Worm (Caenorhabditis elegans) whole organism, L1 larva: ENCODE measurements around the gene ptr-8.

Source experiments
- C04F5.9 ChIP-seq: sonication (generic microtip); optimal IDR thresholded peaks from 2 replicates; lab custom pipeline; 2016; ENCODE audit warnings: missing genetic modification characterization, missing compliant biosample characterization
- C16A3.4 ChIP-seq: fragments of 150-350 bp; optimal IDR thresholded peaks from 2 replicates; lab custom pipeline; 2014; ENCODE audit warnings: missing biosample characterization, missing genetic modification characterization
- C34B4.2 ChIP-seq: sonication (generic microtip); optimal IDR thresholded peaks from 2 replicates; lab custom pipeline; 2017; ENCODE audit warnings: mild to moderate bottlenecking, missing genetic modification characterization, missing compliant biosample characterization
- F16B12.6 ChIP-seq: fragments of 150-350 bp; optimal IDR thresholded peaks from 2 replicates; lab custom pipeline; 2014; ENCODE audit warnings: missing biosample characterization, missing genetic modification characterization
- Y116A8C.19 ChIP-seq: sonication (generic microtip); optimal IDR thresholded peaks from 2 replicates; lab custom pipeline; 2016; ENCODE audit warnings: missing compliant biosample characterization, missing genetic modification characterization, borderline replicate concordance
- blmp-1 ChIP-seq: fragments of 150-350 bp; optimal IDR thresholded peaks from 2 replicates; lab custom pipeline; 2014; ENCODE audit warnings: missing biosample characterization, missing genetic modification characterization
- ceh-8 ChIP-seq: fragments of 200-800 bp; sonication (Bioruptor generic); optimal IDR thresholded peaks from 2 replicates; lab custom pipeline; 2018; ENCODE audit warnings: mild to moderate bottlenecking, missing genetic modification characterization, moderate library complexity, missing compliant biosample characterization
- ceh-88 ChIP-seq: fragments of 200-800 bp; sonication (Bioruptor generic); IDR thresholded peaks from 2 replicates; pipeline ENCODE4 v1.3.6; 2022; ENCODE audit warnings: missing genetic modification characterization, missing compliant biosample characterization
- ceh-90 ChIP-seq: sonication (generic microtip); optimal IDR thresholded peaks from 2 replicates; lab custom pipeline; 2016; ENCODE audit warnings: missing genetic modification characterization, missing compliant biosample characterization
- dpl-1 ChIP-seq, 3 experiments: fragments of 150-350 bp in 2 of 3; sonication (generic microtip) in 1 of 3; optimal IDR thresholded peaks; 2 replicates each; lab custom pipeline; 2014 to 2017; ENCODE audit warnings: missing biosample characterization in 3 of 3, missing genetic modification characterization in 3 of 3, missing genetic modification reagents in 3 of 3
- efl-1 ChIP-seq, 4 experiments: fragments of 150-350 bp; optimal IDR thresholded peaks in 3 of 4; peaks in 1 of 4; 1 replicate in 1 of 4; 2 replicates in 3 of 4; lab custom pipeline; 2014; ENCODE audit warnings: missing biosample characterization in 2 of 4, missing genetic modification characterization in 2 of 4, missing genetic modification reagents in 2 of 4
- efl-3 ChIP-seq: fragments of 200-800 bp; sonication (Bioruptor generic); optimal IDR thresholded peaks from 2 replicates; lab custom pipeline; 2018; ENCODE audit warnings: mild to moderate bottlenecking, missing genetic modification characterization, missing compliant biosample characterization
- egl-13 ChIP-seq: sonication (generic microtip); optimal IDR thresholded peaks from 2 replicates; lab custom pipeline; 2016; ENCODE audit warnings: missing genotype, missing genetic modification reagents, missing genetic modification characterization, missing compliant biosample characterization
- elt-2 ChIP-seq: sonication (generic microtip); optimal IDR thresholded peaks from 2 replicates; lab custom pipeline; 2016; ENCODE audit warnings: missing genetic modification characterization, mild to moderate bottlenecking, inconsistent platforms, missing compliant biosample characterization, missing genetic modification reagents
- elt-3 ChIP-seq, 6 experiments: fragments of 150-350 bp in 1 of 6; sonication (generic microtip); optimal IDR thresholded peaks; 2 replicates each; lab custom pipeline; 2017 to 2018; ENCODE audit warnings: missing biosample characterization in 6 of 6, missing genetic modification characterization in 6 of 6, inconsistent platforms in 1 of 6
- grh-1 ChIP-seq: fragments of 200-800 bp; sonication (Bioruptor generic); IDR thresholded peaks from 2 replicates; pipeline ENCODE4 v1.3.6; 2022; ENCODE audit warnings: missing genetic modification reagents, missing genetic modification characterization, missing compliant biosample characterization
- hlh-17 ChIP-seq: fragments of 200-800 bp; sonication (Bioruptor generic); optimal IDR thresholded peaks from 2 replicates; lab custom pipeline; 2018; ENCODE audit warnings: missing genetic modification characterization, mild to moderate bottlenecking, missing compliant biosample characterization, moderate library complexity, borderline replicate concordance
- hlh-4 ChIP-seq: sonication (generic microtip); optimal IDR thresholded peaks from 2 replicates; lab custom pipeline; 2016; ENCODE audit warnings: mild to moderate bottlenecking, missing genetic modification characterization, missing compliant biosample characterization
- irx-1 ChIP-seq: sonication (generic microtip); optimal IDR thresholded peaks from 2 replicates; lab custom pipeline; 2016; ENCODE audit warnings: missing genetic modification characterization, missing compliant biosample characterization
- lin-13 ChIP-seq: fragments of 150-350 bp; optimal IDR thresholded peaks from 2 replicates; lab custom pipeline; 2014; ENCODE audit warnings: missing biosample characterization, missing genetic modification reagents, missing genetic modification characterization
- lin-14 ChIP-seq: fragments of 200-800 bp; sonication (Bioruptor generic); optimal IDR thresholded peaks from 2 replicates; lab custom pipeline; 2018; ENCODE audit warnings: mild to moderate bottlenecking, missing genetic modification characterization, moderate library complexity, missing compliant biosample characterization
- lin-35 ChIP-seq, 2 experiments: fragments of 150-350 bp; optimal IDR thresholded peaks; 2 replicates each; lab custom pipeline; 2014; ENCODE audit warnings: missing biosample characterization in 2 of 2, missing genetic modification characterization in 2 of 2, missing genetic modification reagents in 2 of 2
- lin-39 ChIP-seq: fragments of 150-350 bp; optimal IDR thresholded peaks from 2 replicates; lab custom pipeline; 2014; ENCODE audit warnings: missing biosample characterization, missing genetic modification reagents, missing genetic modification characterization
- lir-3 ChIP-seq: sonication (generic microtip); optimal IDR thresholded peaks from 2 replicates; lab custom pipeline; 2016; ENCODE audit warnings: mild to moderate bottlenecking, missing genetic modification characterization, moderate library complexity, missing compliant biosample characterization; ENCODE audit not compliant: poor library complexity
- lsy-2 ChIP-seq, 2 experiments: fragments of 150-350 bp; optimal IDR thresholded peaks; 2 replicates each; lab custom pipeline; 2014; ENCODE audit warnings: missing biosample characterization in 2 of 2, missing genetic modification characterization in 2 of 2
- mab-9 ChIP-seq: fragments of 200-800 bp; sonication (Bioruptor generic); IDR thresholded peaks from 2 replicates; pipeline ENCODE4 v1.3.6; 2022; ENCODE audit warnings: missing genetic modification reagents, missing genetic modification characterization, missing compliant biosample characterization
- mdl-1 ChIP-seq, 2 experiments: fragments of 150-350 bp; optimal IDR thresholded peaks; 2 replicates each; lab custom pipeline; 2014 to 2017; ENCODE audit warnings: missing biosample characterization in 2 of 2, missing genetic modification characterization in 2 of 2, inconsistent platforms in 1 of 2
- nhr-11 ChIP-seq: fragments of 150-350 bp; optimal IDR thresholded peaks from 2 replicates; lab custom pipeline; 2014; ENCODE audit warnings: missing biosample characterization, missing genetic modification characterization
- nhr-20 ChIP-seq: sonication (generic microtip); optimal IDR thresholded peaks from 2 replicates; lab custom pipeline; 2016; ENCODE audit warnings: mild to moderate bottlenecking, missing genetic modification characterization, missing compliant biosample characterization
- nhr-237 ChIP-seq: fragments of 150-350 bp; optimal IDR thresholded peaks from 2 replicates; lab custom pipeline; 2014; ENCODE audit warnings: missing biosample characterization, missing genetic modification characterization
- nhr-71 ChIP-seq: sonication (generic microtip); optimal IDR thresholded peaks from 2 replicates; lab custom pipeline; 2016; ENCODE audit warnings: mild to moderate bottlenecking, missing genetic modification characterization, moderate library complexity, missing compliant biosample characterization
- nhr-77 ChIP-seq: fragments of 150-350 bp; optimal IDR thresholded peaks from 2 replicates; lab custom pipeline; 2014; ENCODE audit warnings: missing biosample characterization, missing genetic modification characterization
- nhr-85 ChIP-seq: sonication (generic microtip); peaks from one replicate; lab custom pipeline; 2016; ENCODE audit warnings: missing genetic modification characterization, inconsistent platforms, missing compliant biosample characterization
- nhr-90 ChIP-seq: sonication (generic microtip); optimal IDR thresholded peaks from 2 replicates; lab custom pipeline; 2016; ENCODE audit warnings: mild to moderate bottlenecking, missing genetic modification characterization, missing compliant biosample characterization; ENCODE audit not compliant: poor library complexity
- pag-3 ChIP-seq: sonication (generic microtip); optimal IDR thresholded peaks from 2 replicates; lab custom pipeline; 2017; ENCODE audit warnings: missing genetic modification characterization, mild to moderate bottlenecking, missing compliant biosample characterization, antibody characterized with exemption, borderline replicate concordance; ENCODE audit not compliant: insufficient read depth
- pax-3 ChIP-seq: fragments of 200-800 bp; sonication (Bioruptor generic); optimal IDR thresholded peaks from 2 replicates; lab custom pipeline; 2018; ENCODE audit warnings: mild to moderate bottlenecking, missing genetic modification characterization, moderate library complexity, missing compliant biosample characterization
- pqm-1 ChIP-seq: sonication (generic microtip); optimal IDR thresholded peaks from 3 replicates; lab custom pipeline; 2017; ENCODE audit warnings: missing biosample characterization, missing genetic modification characterization
- rnt-1 ChIP-seq: sonication (generic microtip); optimal IDR thresholded peaks from 2 replicates; lab custom pipeline; 2016; ENCODE audit warnings: mild to moderate bottlenecking, missing genetic modification characterization, moderate library complexity, missing compliant biosample characterization
- skn-1 ChIP-seq: fragments of 150-350 bp; optimal IDR thresholded peaks from 2 replicates; lab custom pipeline; 2014; ENCODE audit warnings: missing biosample characterization, missing genetic modification characterization
- snu-23 ChIP-seq: sonication (generic microtip); optimal IDR thresholded peaks from 2 replicates; lab custom pipeline; 2016; ENCODE audit warnings: missing genetic modification characterization, missing compliant biosample characterization
- sup-37 ChIP-seq: fragments of 200-800 bp; sonication (Bioruptor generic); optimal IDR thresholded peaks from 2 replicates; lab custom pipeline; 2018; ENCODE audit warnings: mild to moderate bottlenecking, missing genetic modification characterization, missing compliant biosample characterization
- tbx-2 ChIP-seq: sonication (generic microtip); optimal IDR thresholded peaks from 2 replicates; lab custom pipeline; 2016; ENCODE audit warnings: missing genetic modification characterization, missing compliant biosample characterization
- tlp-1 ChIP-seq: fragments of 150-350 bp; optimal IDR thresholded peaks from 2 replicates; lab custom pipeline; 2014; ENCODE audit warnings: missing biosample characterization, missing genetic modification characterization
- unc-62 ChIP-seq: fragments of 150-350 bp; optimal IDR thresholded peaks from 2 replicates; lab custom pipeline; 2014; ENCODE audit warnings: missing biosample characterization, missing genetic modification reagents, missing genetic modification characterization
- unc-98 ChIP-seq: fragments of 200-800 bp; sonication (Bioruptor generic); IDR thresholded peaks from 2 replicates; pipeline ENCODE4 v1.3.6; 2022; ENCODE audit warnings: missing genetic modification characterization, missing compliant biosample characterization
- vab-15 ChIP-seq: sonication (generic microtip); optimal IDR thresholded peaks from 2 replicates; lab custom pipeline; 2017; ENCODE audit warnings: missing genotype, mild to moderate bottlenecking, missing genetic modification characterization, missing compliant biosample characterization

Gene ptr-8

DNA sequence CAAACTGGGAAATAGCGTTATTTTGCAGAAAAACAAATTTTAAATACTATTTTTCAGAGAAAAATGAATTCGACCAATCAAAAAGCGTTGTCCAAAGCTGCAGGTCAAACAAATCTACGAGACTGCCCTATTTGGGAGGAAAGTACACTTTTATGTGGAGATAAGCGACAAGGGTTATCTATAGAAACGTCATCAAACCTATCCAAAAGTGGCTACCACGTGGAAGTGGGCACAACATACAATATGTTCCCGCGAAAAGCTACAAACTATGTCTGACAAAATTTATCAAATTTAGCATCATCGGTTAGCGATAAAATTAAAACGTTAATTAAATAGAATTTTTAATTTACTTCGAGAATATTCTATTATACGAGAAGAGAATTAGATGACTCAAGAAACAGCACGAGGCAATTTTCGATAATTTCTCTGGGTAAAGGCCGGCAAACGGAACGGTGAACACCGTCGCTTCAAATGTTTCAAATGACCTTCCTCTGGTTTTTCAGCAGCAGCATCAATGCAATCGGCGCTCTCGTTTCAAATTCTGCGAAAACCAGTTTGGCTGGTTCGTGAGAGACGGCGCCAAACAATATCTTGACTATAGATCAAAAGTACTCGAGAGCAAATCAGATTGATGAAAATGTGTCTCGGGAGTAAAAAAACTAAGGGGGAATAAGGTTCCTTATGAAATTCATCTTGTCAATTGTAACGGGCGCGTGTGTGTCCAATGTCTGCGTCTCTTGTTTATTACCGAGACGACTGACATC is 27.2 kb upstream of the ptr-8 start (continued):
- TF ChIP-seq pqm-1 (tag; lab: Kevin White, UChicago) (no peak), lin-35 (GFP tag; optimal IDR thresholded peaks at IDR 0.05; lab: Kevin White, UChicago) (peak in 1 of 2 experiments; percentile 36), hlh-17 (GFP tag; lab: Kevin White, UChicago) (no peak), efl-1 (optimal IDR thresholded peaks at IDR 0.05; lab: Kevin White, UChicago) (no peak), efl-1 (GFP tag; optimal IDR thresholded peaks at IDR 0.05 in 1 of 2; lab: Kevin White, UChicago) (peak in 1 of 2 experiments; percentile 57), tlp-1 (tag; lab: Kevin White, UChicago) (no peak), lir-3 (tag; lab: Kevin White, UChicago) (no peak), grh-1 (GFP tag; lab: Robert Waterston, UW) (peak; percentile 62), mab-9 (no peak), hlh-4 (tag; lab: Kevin White, UChicago) (no peak), lin-13 (no peak), ceh-90 (tag; lab: Kevin White, UChicago) (no peak), ceh-88 (GFP tag; lab: Robert Waterston, UW) (no peak), sup-37 (GFP tag; lab: Kevin White, UChicago) (no peak), pax-3 (no peak), irx-1 (no peak), C16A3.4 (no peak), nhr-11 (tag; lab: Kevin White, UChicago) (no peak), egl-13 (no peak), nhr-90 (tag; lab: Kevin White, UChicago) (no peak), unc-62 (GFP tag; lab: Kevin White, UChicago) (no peak), lsy-2 (tag; optimal IDR thresholded peaks at IDR 0.05; lab: Kevin White, UChicago) (no peak), efl-3 (no peak), elt-2 (tag; lab: Kevin White, UChicago) (peak; percentile 83), F16B12.6 (no peak), nhr-20 (tag; lab: Kevin White, UChicago) (peak; percentile 16), nhr-77 (tag; lab: Kevin White, UChicago) (no peak), C04F5.9 (tag; lab: Kevin White, UChicago) (no peak), mdl-1 (tag; optimal IDR thresholded peaks at IDR 0.05; lab: Kevin White, UChicago) (peak in 1 of 2 experiments; percentile 12), tbx-2 (tag; lab: Kevin White, UChicago) (no peak), elt-3 (tag; optimal IDR thresholded peaks at IDR 0.05; lab: Kevin White, UChicago) (no peak), dpl-1 (GFP tag; optimal IDR thresholded peaks at IDR 0.05; lab: Kevin White, UChicago) (peak in 1 of 3 experiments; percentile 1), skn-1 (tag; lab: Kevin White, UChicago) (peak; percentile 43), pag-3 (tag; lab: Kevin White, UChicago) (no peak), ceh-8 (no peak), vab-15 (tag; lab: Kevin White, UChicago) (no peak), unc-98 (GFP tag; lab: Robert Waterston, UW) (no peak), nhr-237 (tag; lab: Kevin White, UChicago) (no peak)

DNA sequence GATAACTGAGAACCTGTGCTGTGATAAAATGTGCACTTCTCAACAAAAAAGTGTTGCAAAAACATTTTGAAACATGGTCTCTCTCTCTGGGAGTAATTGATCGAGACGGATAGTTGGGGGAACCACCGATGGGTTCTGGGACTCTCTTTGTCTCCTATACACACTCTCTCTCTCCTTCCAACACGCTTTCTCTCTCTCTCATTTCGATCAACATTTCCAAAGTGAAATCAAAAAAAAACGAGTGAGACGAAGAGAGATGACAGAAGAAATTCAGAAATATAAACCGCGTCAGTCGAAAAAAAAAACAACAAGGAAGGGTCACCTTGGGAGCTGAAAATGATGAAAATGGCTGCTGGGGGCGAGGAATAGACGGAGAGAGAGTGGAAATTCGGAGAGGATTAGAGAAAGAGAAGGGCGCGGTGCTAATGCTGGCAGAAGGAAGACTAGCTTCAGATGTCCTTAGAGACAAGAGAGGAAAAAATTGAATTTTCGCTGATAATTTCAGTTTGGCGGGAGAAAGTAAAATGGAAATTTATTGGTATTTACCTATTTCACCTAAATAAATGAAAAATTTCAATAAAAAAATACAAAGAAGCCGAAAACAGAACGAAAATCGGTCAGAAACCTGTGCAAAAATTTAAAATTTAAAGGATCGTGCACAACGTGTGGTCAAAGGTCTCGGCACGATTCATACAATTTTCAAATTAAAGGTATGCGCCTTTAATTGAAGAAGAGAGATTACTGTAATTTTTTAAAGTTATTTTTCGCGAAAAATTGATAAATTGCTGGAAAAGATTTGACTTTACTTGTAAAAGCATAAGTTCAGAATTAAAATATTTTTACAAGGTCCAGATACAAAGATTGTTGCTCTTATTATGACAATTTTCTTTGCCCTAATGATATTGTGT is 26.1 kb upstream of the ptr-8 start:
- TF ChIP-seq nhr-71 (tag; lab: Kevin White, UChicago) (peak; percentile 6), nhr-20 (tag; lab: Kevin White, UChicago) (peak; percentile 29), elt-3 (tag; optimal IDR thresholded peaks at IDR 0.05; lab: Kevin White, UChicago) (peak in 1 of 6 experiments; percentile 19), efl-1 (optimal IDR thresholded peaks at IDR 0.05; lab: Kevin White, UChicago) (peak in 1 of 2 experiments; percentile 7), efl-1 (GFP tag; optimal IDR thresholded peaks at IDR 0.05 in 1 of 2; lab: Kevin White, UChicago) (peak in 1 of 2 experiments; percentile 77), snu-23 (peak; percentile 36), lin-14 (GFP tag; lab: Kevin White, UChicago) (peak; percentile 61), rnt-1 (tag; lab: Kevin White, UChicago) (peak; percentile 37), lsy-2 (tag; optimal IDR thresholded peaks at IDR 0.05; lab: Kevin White, UChicago) (peak in 1 of 2 experiments; percentile 47), C34B4.2 (tag; lab: Kevin White, UChicago) (no peak), C04F5.9 (tag; lab: Kevin White, UChicago) (peak; percentile 17), blmp-1 (tag; lab: Kevin White, UChicago) (peak; percentile 93), nhr-85 (tag; lab: Kevin White, UChicago) (peak; percentile 51), lin-39 (tag; lab: Kevin White, UChicago) (no peak), Y116A8C.19 (tag; lab: Kevin White, UChicago) (no peak)
